Worm (Caenorhabditis elegans): ENCODE measurements around the gene R10E9.2.

ce11 chrIII:3992089-3992488 lies 28.0 kb upstream of the R10E9.2 start, which contains the start of gene glb-11:
- TF ChIP-seq ama-1 (optimal IDR thresholded peaks at IDR 0.05) = no peak
- no peak for TF ChIP-seq ceh-13 (GFP tag; optimal IDR thresholded peaks at IDR 0.05)
- TF ChIP-seq tbx-11 (GFP tag; IDR thresholded peaks at IDR 0.05) = no peak

All from whole organism, early embryonic.